Worm (Caenorhabditis elegans) whole organism, L3 larva: Measurements from ENCODE around the gene C46F9.6.

Experiments
- R02D3.7 ChIP-seq: fragments of 150-350 bp; optimal IDR thresholded peaks from 2 replicates; lab custom pipeline; 2014; ENCODE audit warnings: missing biosample characterization, missing genetic modification characterization
- aly-2 ChIP-seq: fragments of 150-350 bp; optimal IDR thresholded peaks from 2 replicates; lab custom pipeline; 2014; ENCODE audit warnings: missing biosample characterization, missing genetic modification characterization
- ama-1 ChIP-seq: fragments of 150-350 bp; optimal IDR thresholded peaks from 2 replicates; lab custom pipeline; 2018
- ceh-28 ChIP-seq: fragments of 150-350 bp; optimal IDR thresholded peaks from 2 replicates; lab custom pipeline; 2014; ENCODE audit warnings: missing biosample characterization, missing genetic modification reagents, missing genetic modification characterization
- ceh-82 ChIP-seq: fragments of 150-350 bp; optimal IDR thresholded peaks from 2 replicates; lab custom pipeline; 2014; ENCODE audit warnings: missing biosample characterization, missing genetic modification characterization
- ceh-9 ChIP-seq: sonication (generic microtip); optimal IDR thresholded peaks from 2 replicates; lab custom pipeline; 2018; ENCODE audit warnings: missing biosample characterization, missing genetic modification characterization
- daf-12 ChIP-seq: fragments of 150-350 bp; optimal IDR thresholded peaks from 2 replicates; lab custom pipeline; 2014; ENCODE audit warnings: missing biosample characterization, missing genetic modification reagents, missing genetic modification characterization
- egl-27 ChIP-seq: sonication (generic microtip); optimal IDR thresholded peaks from 4 replicates; lab custom pipeline; 2017; ENCODE audit warnings: missing biosample characterization, missing genetic modification reagents, missing genetic modification characterization
- egl-5 ChIP-seq: fragments of 150-350 bp; optimal IDR thresholded peaks from 2 replicates; lab custom pipeline; 2017; ENCODE audit warnings: missing biosample characterization, missing genetic modification reagents, missing genetic modification characterization, inconsistent platforms
- elt-1 ChIP-seq: fragments of 150-350 bp; optimal IDR thresholded peaks from 2 replicates; lab custom pipeline; 2014; ENCODE audit warnings: missing biosample characterization, missing genetic modification characterization
- elt-2 ChIP-seq: sonication (generic microtip); optimal IDR thresholded peaks from 2 replicates; lab custom pipeline; 2016; ENCODE audit warnings: missing genetic modification reagents, mild to moderate bottlenecking, missing genetic modification characterization, missing compliant biosample characterization
- eor-1 ChIP-seq, 2 experiments: fragments of 150-350 bp; optimal IDR thresholded peaks; 2 replicates each; lab custom pipeline; 2014 to 2018; ENCODE audit warnings: missing biosample characterization in 2 of 2, missing genetic modification characterization in 2 of 2
- fkh-2 ChIP-seq: fragments of 150-350 bp; optimal IDR thresholded peaks from 2 replicates; lab custom pipeline; 2014; ENCODE audit warnings: missing biosample characterization, missing genetic modification reagents, missing genetic modification characterization
- fos-1 ChIP-seq: fragments of 150-350 bp; optimal IDR thresholded peaks from 2 replicates; lab custom pipeline; 2014; ENCODE audit warnings: missing biosample characterization, missing genetic modification characterization
- jun-1 ChIP-seq: fragments of 150-350 bp; optimal IDR thresholded peaks from 2 replicates; lab custom pipeline; 2014; ENCODE audit warnings: missing biosample characterization, missing genetic modification reagents, missing genetic modification characterization
- lin-39 ChIP-seq: fragments of 150-350 bp; optimal IDR thresholded peaks from 2 replicates; lab custom pipeline; 2018; ENCODE audit warnings: missing biosample characterization, missing genetic modification reagents, missing genetic modification characterization
- lsy-12 ChIP-seq: sonication (generic microtip); optimal IDR thresholded peaks from 2 replicates; lab custom pipeline; 2016; ENCODE audit warnings: mild to moderate bottlenecking, missing genetic modification characterization, missing compliant biosample characterization
- mdl-1 ChIP-seq: fragments of 150-350 bp; optimal IDR thresholded peaks from 2 replicates; lab custom pipeline; 2014; ENCODE audit warnings: missing biosample characterization, missing genetic modification characterization
- mml-1 ChIP-seq: fragments of 150-350 bp; sonication (generic microtip); optimal IDR thresholded peaks from 3 replicates; lab custom pipeline; 2014; ENCODE audit warnings: missing biosample characterization, missing genetic modification characterization
- nfya-1 ChIP-seq: sonication (generic microtip); optimal IDR thresholded peaks from 2 replicates; lab custom pipeline; 2017; ENCODE audit warnings: missing genetic modification characterization, mild to moderate bottlenecking, missing compliant biosample characterization, antibody characterized with exemption, moderate library complexity; ENCODE audit not compliant: insufficient read depth
- nhr-11 ChIP-seq: fragments of 150-350 bp; optimal IDR thresholded peaks from 2 replicates; lab custom pipeline; 2014; ENCODE audit warnings: missing biosample characterization, missing genetic modification characterization
- nhr-23 ChIP-seq: fragments of 150-350 bp; optimal IDR thresholded peaks from 2 replicates; lab custom pipeline; 2014; ENCODE audit warnings: missing biosample characterization, missing genetic modification reagents, missing genetic modification characterization
- nhr-237 ChIP-seq: fragments of 150-350 bp; optimal IDR thresholded peaks from 2 replicates; lab custom pipeline; 2014; ENCODE audit warnings: missing biosample characterization, missing genetic modification characterization
- nhr-25 ChIP-seq: sonication (generic microtip); optimal IDR thresholded peaks from 2 replicates; lab custom pipeline; 2017; ENCODE audit warnings: missing biosample characterization, missing genetic modification characterization
- nhr-28 ChIP-seq: fragments of 150-350 bp; optimal IDR thresholded peaks from 2 replicates; lab custom pipeline; 2014; ENCODE audit warnings: missing biosample characterization, missing genetic modification characterization
- nhr-43 ChIP-seq: sonication (generic microtip); optimal IDR thresholded peaks from 2 replicates; lab custom pipeline; 2016; ENCODE audit warnings: mild to moderate bottlenecking, missing genetic modification characterization, missing compliant biosample characterization; ENCODE audit not compliant: poor library complexity, severe bottlenecking
- nhr-67 ChIP-seq: fragments of 150-350 bp; optimal IDR thresholded peaks from 2 replicates; lab custom pipeline; 2014; ENCODE audit warnings: missing biosample characterization, missing genetic modification characterization
- nhr-76 ChIP-seq: fragments of 150-350 bp; sonication (generic microtip); optimal IDR thresholded peaks from 5 replicates; lab custom pipeline; 2014; ENCODE audit warnings: missing biosample characterization, missing genetic modification characterization
- nhr-77 ChIP-seq: fragments of 150-350 bp; optimal IDR thresholded peaks from 2 replicates; lab custom pipeline; 2014; ENCODE audit warnings: missing biosample characterization, missing genetic modification characterization
- pqm-1 ChIP-seq: fragments of 150-350 bp; optimal IDR thresholded peaks from 2 replicates; lab custom pipeline; 2017; ENCODE audit warnings: missing biosample characterization, missing genetic modification characterization, inconsistent platforms
- sea-2 ChIP-seq: fragments of 150-350 bp; sonication (generic microtip); optimal IDR thresholded peaks from 4 replicates; lab custom pipeline; 2014; ENCODE audit warnings: missing biosample characterization, missing genetic modification reagents, missing genetic modification characterization
- skn-1 ChIP-seq: fragments of 150-350 bp; optimal IDR thresholded peaks from 2 replicates; lab custom pipeline; 2014; ENCODE audit warnings: missing biosample characterization, missing genetic modification characterization
- snpc-4 ChIP-seq: fragments of 150-350 bp; optimal IDR thresholded peaks from 2 replicates; lab custom pipeline; 2014; ENCODE audit warnings: missing biosample characterization, missing genetic modification characterization
- tbx-2 ChIP-seq: sonication (generic microtip); optimal IDR thresholded peaks from 2 replicates; lab custom pipeline; 2016; ENCODE audit warnings: mild to moderate bottlenecking, missing genetic modification characterization, missing compliant biosample characterization
- unc-62 ChIP-seq: fragments of 150-350 bp; sonication (generic microtip); optimal IDR thresholded peaks from 4 replicates; lab custom pipeline; 2014; ENCODE audit warnings: missing biosample characterization, missing genetic modification reagents, missing genetic modification characterization
- ztf-11 ChIP-seq: fragments of 150-350 bp; optimal IDR thresholded peaks from 2 replicates; lab custom pipeline; 2014; ENCODE audit warnings: missing biosample characterization, missing genetic modification characterization

The C46F9.6 gene

DNA sequence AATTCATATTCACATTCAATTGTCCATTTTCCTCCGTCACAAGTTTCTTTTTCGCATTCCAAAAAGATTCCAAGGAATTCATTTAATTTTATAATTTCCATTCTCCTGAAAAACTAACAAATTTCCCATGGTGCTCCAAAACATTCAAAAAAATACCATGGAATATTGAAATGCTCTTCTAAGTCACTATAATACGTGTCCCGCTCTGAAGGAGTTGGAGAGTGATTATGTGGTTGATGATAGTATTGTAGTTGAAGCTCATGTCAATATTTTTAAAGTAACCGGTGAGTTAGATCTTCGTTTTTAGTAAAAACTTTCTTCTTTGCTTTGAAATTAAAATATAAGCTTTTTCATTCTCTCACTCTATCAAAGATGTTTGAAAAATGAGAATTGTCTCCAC lies 7.4 kb upstream of the C46F9.6 start, which contains the start of gene math-9:
math-9 (minus strand) TSS at position 101 of the 400 bp plus-strand sequence.
- no peak for TF ChIP-seq eor-1 (tag; optimal IDR thresholded peaks at IDR 0.05; lab: Kevin White, UChicago)
- no peak for TF ChIP-seq lsy-12 (tag; lab: Kevin White, UChicago)
- no peak for TF ChIP-seq nfya-1 (tag; lab: Kevin White, UChicago)
- TF ChIP-seq skn-1 (tag; lab: Kevin White, UChicago), result no peak
- TF ChIP-seq nhr-25 (tag; lab: Kevin White, UChicago), result no peak
- no peak for TF ChIP-seq ztf-11 (tag; lab: Kevin White, UChicago)
- TF ChIP-seq jun-1, result no peak
- TF ChIP-seq nhr-76 (tag; lab: Kevin White, UChicago), result no peak
- TF ChIP-seq sea-2 (GFP tag; lab: Kevin White, UChicago), result no peak
- TF ChIP-seq daf-12 (tag; lab: Kevin White, UChicago), result no peak
- no peak for TF ChIP-seq mml-1 (tag; lab: Kevin White, UChicago)
- TF ChIP-seq ceh-82 (tag; lab: Kevin White, UChicago), result no peak
- no peak for TF ChIP-seq egl-5 (tag; lab: Kevin White, UChicago)
- TF ChIP-seq egl-27 (tag; lab: Kevin White, UChicago), result no peak
- no peak for TF ChIP-seq mdl-1
- TF ChIP-seq, all 47 proteins: peak for 0

DNA sequence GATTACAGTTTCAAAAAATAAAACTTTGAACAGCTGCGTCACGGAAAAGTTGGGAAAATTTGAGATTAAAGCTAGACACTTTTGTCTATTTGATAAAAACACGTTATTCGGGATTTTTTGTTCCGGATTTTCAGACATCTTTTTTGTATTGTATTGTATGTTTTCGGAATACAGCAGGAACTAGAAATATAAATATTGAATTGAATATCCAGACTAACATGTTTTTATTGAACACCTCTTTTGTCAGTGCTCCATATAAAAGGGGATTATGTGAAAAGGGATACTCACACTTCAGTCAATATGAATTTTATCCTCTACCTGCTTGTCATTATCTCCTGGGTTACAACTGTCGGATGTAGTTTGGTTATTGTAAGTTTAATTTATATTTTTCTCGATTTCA lies 4.1 kb upstream of the C46F9.6 start, which contains the start of gene C16C4.1:
C16C4.1 (plus strand) TSS at position 301 of the 400 bp plus-strand sequence.
- TF ChIP-seq nfya-1 (tag; lab: Kevin White, UChicago) (no peak), fkh-2 (tag; lab: Kevin White, UChicago) (no peak), snpc-4 (no peak), jun-1 (no peak), egl-5 (tag; lab: Kevin White, UChicago) (no peak), pqm-1 (tag; lab: Kevin White, UChicago) (no peak), daf-12 (tag; lab: Kevin White, UChicago) (no peak), nhr-77 (tag; lab: Kevin White, UChicago) (no peak)

DNA sequence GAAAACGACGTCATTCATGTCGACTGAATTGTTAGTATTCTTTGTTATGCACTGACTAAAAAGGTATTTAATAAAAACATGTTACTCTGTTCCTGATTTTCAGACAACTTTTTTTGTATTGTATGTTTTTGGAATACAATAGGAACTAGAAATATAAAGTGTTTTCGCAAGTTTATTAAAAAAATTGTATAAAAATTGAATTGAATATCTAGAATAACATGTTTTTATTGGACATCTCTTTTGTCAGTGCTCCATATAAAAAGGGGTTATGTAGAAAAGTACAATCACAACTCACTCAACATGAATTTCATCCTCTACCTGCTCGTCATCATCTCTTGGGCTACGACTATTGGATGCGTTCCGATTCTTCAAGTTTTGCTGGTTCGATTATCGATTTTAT lies 2.8 kb upstream of the C46F9.6 start, which contains the start of gene C46F9.5:
C46F9.5 (plus strand) TSS at position 301 of the 400 bp plus-strand sequence.
- no peak for TF ChIP-seq fos-1 (tag; lab: Kevin White, UChicago)
- TF ChIP-seq elt-2 (tag; lab: Kevin White, UChicago), result no peak
- TF ChIP-seq nhr-43 (tag; lab: Kevin White, UChicago), result no peak
- TF ChIP-seq snpc-4, result no peak
- no peak for TF ChIP-seq R02D3.7 (tag; lab: Kevin White, UChicago)
- TF ChIP-seq nfya-1 (tag; lab: Kevin White, UChicago), result no peak
- TF ChIP-seq nhr-23 (tag; lab: Kevin White, UChicago), result no peak
- TF ChIP-seq ama-1 (lab: Kevin White, UChicago), result no peak
- TF ChIP-seq lsy-12 (tag; lab: Kevin White, UChicago), result no peak
- TF ChIP-seq, all 47 proteins: peak for 0

DNA sequence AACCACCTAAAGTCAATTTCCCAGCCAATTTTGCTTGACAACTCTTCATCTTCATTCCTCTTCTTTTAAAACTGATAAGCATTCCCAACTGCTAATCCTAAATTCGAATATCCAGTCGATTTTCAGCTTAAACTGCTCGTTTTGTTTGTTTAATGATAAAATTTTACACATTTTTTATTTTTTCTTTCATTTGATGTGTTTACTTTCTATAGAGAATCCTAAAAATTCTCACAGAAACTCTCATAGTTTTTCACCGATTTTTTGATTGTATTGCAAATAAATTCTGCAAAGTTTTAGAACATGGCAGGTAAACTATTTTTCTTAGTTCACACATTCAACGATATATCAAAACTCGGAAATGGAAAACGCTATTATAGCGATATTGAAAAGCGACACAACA lies 2.3 kb upstream of the C46F9.6 start, which contains the start of gene math-25:
math-25 (plus strand) TSS at position 301 of the 400 bp plus-strand sequence.
- no peak for TF ChIP-seq nhr-43 (tag; lab: Kevin White, UChicago)
- TF ChIP-seq mdl-1, result no peak
- TF ChIP-seq unc-62 (GFP tag; lab: Kevin White, UChicago), result no peak
- TF ChIP-seq ama-1 (lab: Kevin White, UChicago), result no peak
- no peak for TF ChIP-seq elt-2 (tag; lab: Kevin White, UChicago)
- TF ChIP-seq lin-39 (tag; lab: Kevin White, UChicago), result no peak
- TF ChIP-seq nhr-23 (tag; lab: Kevin White, UChicago), result no peak
- no peak for TF ChIP-seq nhr-76 (tag; lab: Kevin White, UChicago)
- no peak for TF ChIP-seq fkh-2 (tag; lab: Kevin White, UChicago)
- no peak for TF ChIP-seq nhr-67
- no peak for TF ChIP-seq nhr-237
- no peak for TF ChIP-seq nfya-1 (tag; lab: Kevin White, UChicago)
- no peak for TF ChIP-seq egl-27 (tag; lab: Kevin White, UChicago)
- TF ChIP-seq tbx-2 (tag; lab: Kevin White, UChicago), result no peak
- TF ChIP-seq aly-2 (tag; lab: Kevin White, UChicago), result no peak
- TF ChIP-seq, all 47 proteins: peak for 0

DNA sequence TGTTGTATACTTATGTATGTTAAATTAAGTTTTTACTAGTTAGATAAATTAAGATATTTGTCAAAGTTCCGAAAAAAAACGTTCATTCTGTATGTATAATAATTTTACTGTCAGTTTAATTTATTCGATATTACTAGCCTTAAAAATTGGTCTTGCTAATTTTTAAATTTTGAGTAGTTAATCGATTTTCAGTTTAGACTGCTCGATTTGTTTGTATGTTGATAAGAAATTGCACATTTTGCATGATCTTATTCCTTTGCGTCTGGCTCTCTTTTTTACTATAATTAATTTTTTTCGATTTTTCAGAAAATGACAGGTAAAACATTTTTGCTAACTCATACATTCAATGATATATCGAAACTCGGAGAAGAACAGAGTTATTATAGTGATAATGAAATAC lies 1.9 kb downstream of the C46F9.6 start, which contains the start of gene math-24:
math-24 (plus strand) TSS at position 301 of the 400 bp plus-strand sequence.
- TF ChIP-seq nhr-11 (tag; lab: Kevin White, UChicago) (no peak), fkh-2 (tag; lab: Kevin White, UChicago) (no peak), ceh-82 (tag; lab: Kevin White, UChicago) (no peak), ceh-9 (no peak), nhr-23 (tag; lab: Kevin White, UChicago) (no peak), fos-1 (tag; lab: Kevin White, UChicago) (no peak), elt-2 (tag; lab: Kevin White, UChicago) (no peak), ceh-28 (tag; lab: Kevin White, UChicago) (no peak), nhr-28 (tag; lab: Kevin White, UChicago) (no peak), elt-1 (tag; lab: Kevin White, UChicago) (no peak)
